Worm (Caenorhabditis elegans) whole organism, L1 larva: Measurements from ENCODE around the gene W08F4.10.
"Not testable (repeated sequence)": the region's sequence is repeated elsewhere in the genome, so short reads cannot be mapped to it uniquely, and the experiment has no call there.

Experiments used
- hlh-4 ChIP-seq: sonication (generic microtip); optimal IDR thresholded peaks from 2 replicates; lab custom pipeline; 2016; ENCODE audit warnings: mild to moderate bottlenecking, missing genetic modification characterization, missing compliant biosample characterization
- nhr-76 ChIP-seq: sonication (generic microtip); optimal IDR thresholded peaks from 2 replicates; lab custom pipeline; 2017; ENCODE audit warnings: missing biosample characterization, missing genetic modification characterization
- xbp-1 ChIP-seq: sonication (generic microtip); optimal IDR thresholded peaks from 2 replicates; lab custom pipeline; 2016; ENCODE audit warnings: missing genetic modification characterization, missing compliant biosample characterization

DNA sequence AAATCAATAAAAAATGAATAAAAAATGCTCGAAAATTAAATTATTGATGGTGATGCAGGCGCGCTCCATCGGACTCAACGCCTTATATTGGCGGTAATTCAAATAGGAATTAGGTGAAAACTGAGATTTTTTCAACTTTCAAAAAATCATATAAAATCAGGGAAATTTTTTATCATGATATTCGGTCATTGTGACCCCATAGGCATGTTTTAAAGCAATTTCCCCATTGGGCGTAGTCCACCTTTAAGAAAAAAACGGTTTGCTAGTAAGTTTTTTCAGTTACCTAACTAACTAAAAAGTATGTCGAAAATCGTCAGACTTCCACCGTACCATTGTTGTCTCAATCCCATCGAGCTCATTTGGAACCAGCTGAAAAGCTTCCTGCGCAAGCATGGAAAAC is 2.2 kb upstream of the W08F4.10 start, which contains the start of gene W08F4.1:
- TF ChIP-seq xbp-1, nhr-76, hlh-4 (tag; lab: Kevin White, UChicago): not testable (repeated sequence)
